Worm (Caenorhabditis elegans) whole organism, late embryonic: Measurements from ENCODE around the gene C05D9.3.

Experiments used
- C08G9.2 ChIP-seq: sonication (generic microtip); optimal IDR thresholded peaks from 2 replicates; lab custom pipeline; 2016; ENCODE audit warnings: mild to moderate bottlenecking, missing genetic modification characterization, moderate library complexity, missing compliant biosample characterization
- C38D4.7 ChIP-seq: fragments of 200-800 bp; sonication (Bioruptor generic); optimal IDR thresholded peaks from 2 replicates; lab custom pipeline; 2018; ENCODE audit warnings: mild to moderate bottlenecking, missing genetic modification characterization, moderate library complexity, missing compliant biosample characterization
- ama-1 ChIP-seq: fragments of 150-350 bp; optimal IDR thresholded peaks from 2 replicates; lab custom pipeline; 2014
- ceh-30 ChIP-seq: fragments of 150-350 bp; optimal IDR thresholded peaks from 2 replicates; lab custom pipeline; 2014; ENCODE audit warnings: missing biosample characterization, missing genetic modification characterization
- ets-4 ChIP-seq: sonication (generic microtip); optimal IDR thresholded peaks from 2 replicates; lab custom pipeline; 2016; ENCODE audit warnings: missing genetic modification characterization, missing compliant biosample characterization
- fkh-10 ChIP-seq: fragments of 150-350 bp; optimal IDR thresholded peaks from 2 replicates; lab custom pipeline; 2014; ENCODE audit warnings: missing biosample characterization, missing genetic modification reagents, missing genetic modification characterization
- hlh-13 ChIP-seq: fragments of 200-800 bp; sonication (Bioruptor generic); optimal IDR thresholded peaks from 2 replicates; lab custom pipeline; 2018; ENCODE audit warnings: mild to moderate bottlenecking, missing genetic modification characterization, missing compliant biosample characterization
- lin-11 ChIP-seq: fragments of 200-800 bp; sonication (Bioruptor generic); optimal IDR thresholded peaks from 2 replicates; lab custom pipeline; 2018; ENCODE audit warnings: mild to moderate bottlenecking, missing genetic modification characterization, missing compliant biosample characterization
- nfya-1 ChIP-seq: sonication (generic microtip); optimal IDR thresholded peaks from 2 replicates; lab custom pipeline; 2017; ENCODE audit warnings: missing genetic modification characterization, mild to moderate bottlenecking, missing compliant biosample characterization, antibody characterized with exemption, moderate library complexity
- pqm-1 ChIP-seq: sonication (generic microtip); optimal IDR thresholded peaks from 2 replicates; lab custom pipeline; 2016; ENCODE audit warnings: missing genetic modification characterization, missing compliant biosample characterization
- unc-86 ChIP-seq: sonication (generic microtip); optimal IDR thresholded peaks from 2 replicates; lab custom pipeline; 2016; ENCODE audit warnings: missing genetic modification characterization, missing compliant biosample characterization

DNA sequence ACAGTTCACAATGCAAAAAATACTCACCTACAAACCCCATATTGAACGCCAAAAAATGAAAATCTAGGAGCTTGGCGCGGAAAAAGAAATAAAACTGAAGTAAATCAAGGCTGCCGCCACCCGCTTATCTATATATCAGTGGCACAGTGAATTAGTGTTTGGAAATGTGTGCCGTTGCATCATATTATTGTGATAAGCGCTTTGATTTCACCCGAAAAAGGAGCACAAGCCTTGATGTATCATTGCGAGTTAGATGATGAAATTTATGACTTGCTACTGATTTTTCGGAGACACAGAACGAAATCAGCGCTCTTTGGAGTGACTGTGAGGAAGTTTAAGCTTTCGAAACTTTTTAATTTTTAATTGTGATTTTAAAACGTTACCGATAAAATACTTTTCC lies 36.7 kb downstream of the C05D9.3 start, which contains the start of the genes R193.2 and R193.6:
- TF ChIP-seq pqm-1 (tag; lab: Kevin White, UChicago) (no peak), C08G9.2 (tag; lab: Kevin White, UChicago) (no peak), ets-4 (tag; lab: Kevin White, UChicago) (no peak), ama-1 (lab: Kevin White, UChicago) (no peak), fkh-10 (GFP tag; lab: Kevin White, UChicago) (no peak), nfya-1 (no peak), ceh-30 (tag; lab: Kevin White, UChicago) (no peak), C38D4.7 (no peak), hlh-13 (GFP tag; lab: Kevin White, UChicago) (no peak), unc-86 (no peak), lin-11 (tag; lab: Kevin White, UChicago) (no peak)
